Worm (Caenorhabditis elegans): Measurements from ENCODE around the gene chts-1.

The chts-1 gene

DNA sequence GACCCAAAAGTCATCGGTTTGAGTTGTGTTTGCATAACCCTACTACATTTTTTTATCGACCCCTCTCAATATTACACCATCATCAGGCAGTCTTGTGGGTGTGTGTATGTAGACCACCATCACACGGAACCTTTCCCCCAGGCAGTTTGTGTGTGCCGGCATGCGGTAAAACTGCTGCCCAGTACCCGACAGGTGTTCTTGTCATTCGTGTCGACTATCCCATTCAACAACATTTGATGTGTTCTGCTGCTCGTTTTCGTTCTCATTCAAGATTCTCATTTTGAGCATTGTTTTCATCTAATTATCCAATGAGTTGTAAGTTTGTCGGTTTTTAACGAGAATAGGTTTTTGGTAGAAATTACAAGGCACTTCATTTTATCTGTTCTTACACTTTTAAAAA, 3.1 kb upstream of the chts-1 start:
- TF ChIP-seq efl-1 (optimal IDR thresholded peaks at IDR 0.05), result no peak
- TF ChIP-seq efl-1 (GFP tag; optimal IDR thresholded peaks at IDR 0.05 in 1 of 2), result peak in 1 of 2 experiments; percentile 42
- no peak for TF ChIP-seq sox-4 (tag; optimal IDR thresholded peaks at IDR 0.05)
- peak; percentile 45 for TF ChIP-seq rnt-1 (tag; optimal IDR thresholded peaks at IDR 0.05)

- TF ChIP-seq efl-1 (optimal IDR thresholded peaks at IDR 0.05), result no peak
- TF ChIP-seq efl-1 (GFP tag; optimal IDR thresholded peaks at IDR 0.05 in 1 of 2), result peak in 1 of 2 experiments; percentile 82
- TF ChIP-seq ztf-4 (tag; optimal IDR thresholded peaks at IDR 0.05), result no peak
- TF ChIP-seq ceh-63 (GFP tag; optimal IDR thresholded peaks at IDR 0.05), result no peak
- no peak for TF ChIP-seq unc-30 (tag; optimal IDR thresholded peaks at IDR 0.05)
- TF ChIP-seq sox-4 (tag; optimal IDR thresholded peaks at IDR 0.05), result no peak
- TF ChIP-seq pqm-1 (tag; optimal IDR thresholded peaks at IDR 0.05), result no peak
Observed at ce11 chrX:7512714-7513113, 6.8 kb downstream of the chts-1 start.

ce11 chrX:7507141-7507540, 12.3 kb downstream of the chts-1 start:
- TF ChIP-seq hlh-4 (tag; optimal IDR thresholded peaks at IDR 0.05), result no peak
- TF ChIP-seq fkh-8 (tag; optimal IDR thresholded peaks at IDR 0.05), result no peak
- TF ChIP-seq ceh-63 (GFP tag; optimal IDR thresholded peaks at IDR 0.05), result no peak
- no peak for TF ChIP-seq zag-1 (tag; optimal IDR thresholded peaks at IDR 0.05)
- TF ChIP-seq egl-27 (tag; optimal IDR thresholded peaks at IDR 0.05), result no peak
- TF ChIP-seq nhr-85 (tag), result no peak
- no peak for TF ChIP-seq fkh-10 (GFP tag; optimal IDR thresholded peaks at IDR 0.05)
- no peak for TF ChIP-seq ceh-82 (tag; optimal IDR thresholded peaks at IDR 0.05)
- TF ChIP-seq xbp-1 (tag; optimal IDR thresholded peaks at IDR 0.05), result no peak
- TF ChIP-seq hlh-17 (GFP tag; optimal IDR thresholded peaks at IDR 0.05; ENCODE audit: borderline replicate concordance), result no peak
- TF ChIP-seq lin-14 (GFP tag; optimal IDR thresholded peaks at IDR 0.05), result no peak
- no peak for TF ChIP-seq lin-39 (tag; optimal IDR thresholded peaks at IDR 0.05)
- TF ChIP-seq nhr-84 (tag; optimal IDR thresholded peaks at IDR 0.05), result no peak
- no peak for TF ChIP-seq unc-86 (tag; optimal IDR thresholded peaks at IDR 0.05)

ce11 chrX:7506533-7506932, 12.9 kb downstream of the chts-1 start, which contains the start of gene lgc-11:
Gene lgc-11 (minus strand): TSS chrX:7506633.
- TF ChIP-seq C34B4.2 (tag; optimal IDR thresholded peaks at IDR 0.05), result no peak
- no peak for TF ChIP-seq efl-1 (optimal IDR thresholded peaks at IDR 0.05)
- TF ChIP-seq efl-1 (GFP tag; optimal IDR thresholded peaks at IDR 0.05 in 1 of 2), result peak in 1 of 2 experiments; percentile 87

DNA sequence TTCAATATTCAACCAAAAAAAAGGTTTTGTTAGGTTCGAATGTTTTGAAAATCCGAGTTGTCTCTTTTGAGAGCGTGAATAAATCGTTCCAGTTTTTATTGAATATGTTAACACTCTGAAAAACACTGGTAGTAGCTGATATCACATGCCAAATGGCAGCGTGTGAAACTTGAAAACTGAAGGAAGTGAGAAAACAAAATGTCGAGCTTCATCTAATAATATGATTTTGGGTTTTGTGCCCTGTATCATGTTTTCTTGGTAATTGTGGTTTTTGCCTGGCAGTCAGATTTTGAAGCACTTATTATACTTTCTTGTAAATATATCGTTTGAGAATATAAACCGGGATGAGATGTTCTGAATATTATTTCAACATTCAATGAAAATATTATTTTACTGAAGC, 16.7 kb downstream of the chts-1 start, which contains the start of gene F48E3.6:
TSS of gene F48E3.6 (minus strand) at position 101 of the 400 bp plus-strand sequence.
- TF ChIP-seq nhr-77 (tag; optimal IDR thresholded peaks at IDR 0.05) (no peak), ceh-88 (GFP tag; IDR thresholded peaks at IDR 0.05) (no peak), unc-98 (GFP tag; IDR thresholded peaks at IDR 0.05) (no peak), aly-2 (tag; optimal IDR thresholded peaks at IDR 0.05) (no peak), alr-1 (tag; optimal IDR thresholded peaks at IDR 0.05; ENCODE audit: borderline replicate concordance) (no peak)

DNA sequence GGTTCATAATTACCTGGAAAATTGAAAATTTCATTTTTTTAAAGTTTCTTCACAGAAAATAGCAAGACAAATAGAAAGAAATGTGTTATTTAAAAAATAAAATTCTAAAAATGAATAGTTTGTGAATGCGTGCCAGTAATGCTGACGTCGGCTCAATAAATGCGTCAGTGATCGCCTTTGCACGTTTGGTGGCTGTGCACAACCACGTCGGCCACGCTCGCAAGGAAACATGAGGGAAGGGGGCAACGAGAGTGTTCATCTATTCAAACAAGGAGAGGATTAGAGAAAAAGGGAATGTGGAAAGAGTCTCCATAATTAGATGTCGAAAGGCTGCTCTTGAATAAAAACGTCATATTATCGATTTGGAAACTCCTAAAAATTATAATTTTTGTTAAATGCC, 18.5 kb downstream of the chts-1 start, which contains the start of gene uggt-1:
TSS of gene uggt-1 (minus strand) at position 13 of the 400 bp plus-strand sequence.
- TF ChIP-seq egl-27 (tag; optimal IDR thresholded peaks at IDR 0.05), result peak; percentile 30 to 48
- no peak for TF ChIP-seq hlh-4 (tag; optimal IDR thresholded peaks at IDR 0.05)
- peak; percentile 83 for TF ChIP-seq sox-4 (tag; optimal IDR thresholded peaks at IDR 0.05)
- TF ChIP-seq zip-4 (GFP tag; optimal IDR thresholded peaks at IDR 0.05), result peak; percentile 75
- TF ChIP-seq sptf-1 (tag; optimal IDR thresholded peaks at IDR 0.05), result no peak
- peak; percentile 88 for TF ChIP-seq nhr-85 (tag)
- peak in 1 of 2 experiments; percentile 83 for TF ChIP-seq ztf-11 (tag; optimal IDR thresholded peaks at IDR 0.05)
- TF ChIP-seq C04F5.9 (tag; optimal IDR thresholded peaks at IDR 0.05), result peak; percentile 44
- peak; percentile 75 to 84 for TF ChIP-seq lin-35 (GFP tag; optimal IDR thresholded peaks at IDR 0.05)
- TF ChIP-seq nhr-90 (tag; optimal IDR thresholded peaks at IDR 0.05; ENCODE audit: poor library complexity), result peak; percentile 88
- peak; percentile 63 for TF ChIP-seq F16B12.6 (tag; optimal IDR thresholded peaks at IDR 0.05)
- TF ChIP-seq ceh-82 (tag; optimal IDR thresholded peaks at IDR 0.05), result peak; percentile 85 to 91 (median 89)
- no peak for TF ChIP-seq Y116A8C.19 (tag; optimal IDR thresholded peaks at IDR 0.05; ENCODE audit: borderline replicate concordance)
- peak; percentile 96 for TF ChIP-seq nhr-71 (tag; optimal IDR thresholded peaks at IDR 0.05)
- TF ChIP-seq elt-2 (tag; optimal IDR thresholded peaks at IDR 0.05), result peak; percentile 61
- peak; percentile 86 for TF ChIP-seq nhr-19 (GFP tag; conservative IDR thresholded peaks at IDR 0.05)
- peak; percentile 93 for TF ChIP-seq rnt-1 (tag; optimal IDR thresholded peaks at IDR 0.05)
- TF ChIP-seq nhr-20 (tag; optimal IDR thresholded peaks at IDR 0.05), result peak; percentile 94
- no peak for TF ChIP-seq alr-1 (tag; optimal IDR thresholded peaks at IDR 0.05; ENCODE audit: borderline replicate concordance)
- peak; percentile 61 for TF ChIP-seq lin-39 (tag; optimal IDR thresholded peaks at IDR 0.05)
- TF ChIP-seq ces-1 (GFP tag; optimal IDR thresholded peaks at IDR 0.05), result no peak
- no peak for TF ChIP-seq ceh-63 (GFP tag; optimal IDR thresholded peaks at IDR 0.05)
- TF ChIP-seq mep-1 (tag; optimal IDR thresholded peaks at IDR 0.05), result peak; percentile 95
- peak; percentile 81 for TF ChIP-seq fos-1 (tag; optimal IDR thresholded peaks at IDR 0.05)
- TF ChIP-seq unc-98 (GFP tag; IDR thresholded peaks at IDR 0.05), result no peak
